Worm (Caenorhabditis elegans): Measurements from ENCODE around the gene T13H5.8.

Gene T13H5.8

DNA sequence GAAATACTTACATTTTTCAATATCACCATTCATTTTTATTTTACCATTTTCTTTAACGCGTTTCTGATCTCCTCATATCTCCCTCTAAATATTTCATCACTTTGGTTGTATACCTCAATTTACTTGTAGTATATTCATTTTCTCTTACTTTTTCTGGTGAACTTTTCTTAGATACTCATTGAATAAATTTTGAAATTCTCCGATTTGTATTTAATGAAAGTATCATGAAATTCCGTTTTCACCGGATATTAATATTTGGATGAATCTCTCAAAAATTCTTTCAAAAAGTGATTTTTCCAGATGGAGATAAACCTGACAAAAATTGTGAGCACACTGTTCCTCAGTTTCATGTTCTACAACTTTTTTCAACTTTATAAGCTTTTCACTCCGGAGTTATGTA, at the start of gene T13H5.8:
Gene T13H5.8, plus strand, starts transcription at position 301 of the 400 bp plus-strand sequence.
- no peak for TF ChIP-seq unc-39 (tag; optimal IDR thresholded peaks at IDR 0.05)
- TF ChIP-seq F49E8.2 (tag; optimal IDR thresholded peaks at IDR 0.05; ENCODE audit: borderline replicate concordance): no peak
- TF ChIP-seq hlh-11 (tag; optimal IDR thresholded peaks at IDR 0.05): no peak
- no peak for TF ChIP-seq ceh-20 (GFP tag; IDR thresholded peaks at IDR 0.05)
- TF ChIP-seq lin-15B (tag; optimal IDR thresholded peaks at IDR 0.05): no peak
- no peak for TF ChIP-seq mep-1 (tag; optimal IDR thresholded peaks at IDR 0.05)
- TF ChIP-seq saeg-2 (GFP tag; IDR thresholded peaks at IDR 0.05): no peak
- TF ChIP-seq lin-38 (GFP tag; IDR thresholded peaks at IDR 0.05): peak; percentile 41; the same call in 1 of the 2 replicates

DNA sequence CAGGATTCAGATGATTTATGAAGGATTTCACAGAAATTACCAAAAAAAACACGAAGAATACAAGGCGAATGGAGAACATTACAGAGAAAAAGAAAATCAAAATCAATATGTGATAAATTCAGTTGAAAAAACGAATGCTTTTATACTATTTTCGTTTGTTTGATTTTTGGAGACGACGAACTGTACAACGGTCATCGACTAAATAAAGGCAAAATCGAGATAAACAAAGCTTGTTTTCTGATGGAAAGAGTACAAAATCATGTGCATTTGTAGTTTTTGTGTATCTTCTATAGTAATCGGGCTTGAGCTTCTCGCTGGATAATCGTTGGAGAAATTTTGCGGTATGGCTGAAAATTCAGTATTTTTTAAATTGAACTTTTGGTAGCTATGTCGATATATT, 47.2 kb upstream of the T13H5.8 start, which contains the start of gene M05D6.8:
Gene M05D6.8, minus strand, starts transcription at position 101 of the 400 bp plus-strand sequence.
- no peak for TF ChIP-seq sdz-12 (GFP tag; optimal IDR thresholded peaks at IDR 0.05)
- no peak for TF ChIP-seq skn-1 (tag; optimal IDR thresholded peaks at IDR 0.05)
- no peak for TF ChIP-seq spr-1 (tag; optimal IDR thresholded peaks at IDR 0.05)
- no peak for TF ChIP-seq ceh-82 (tag; optimal IDR thresholded peaks at IDR 0.05)
- no peak for TF ChIP-seq Y5F2A.4 (GFP tag; optimal IDR thresholded peaks at IDR 0.05)
- no peak for TF ChIP-seq ceh-28 (tag; optimal IDR thresholded peaks at IDR 0.05)
- TF ChIP-seq Y48G9A.11 (GFP tag; IDR thresholded peaks at IDR 0.05): no peak
- no peak for TF ChIP-seq lin-15B (tag; optimal IDR thresholded peaks at IDR 0.05)
- TF ChIP-seq lsy-2 (tag; optimal IDR thresholded peaks at IDR 0.05): no peak
- TF ChIP-seq ZK546.5 (tag; optimal IDR thresholded peaks at IDR 0.05): no peak

DNA sequence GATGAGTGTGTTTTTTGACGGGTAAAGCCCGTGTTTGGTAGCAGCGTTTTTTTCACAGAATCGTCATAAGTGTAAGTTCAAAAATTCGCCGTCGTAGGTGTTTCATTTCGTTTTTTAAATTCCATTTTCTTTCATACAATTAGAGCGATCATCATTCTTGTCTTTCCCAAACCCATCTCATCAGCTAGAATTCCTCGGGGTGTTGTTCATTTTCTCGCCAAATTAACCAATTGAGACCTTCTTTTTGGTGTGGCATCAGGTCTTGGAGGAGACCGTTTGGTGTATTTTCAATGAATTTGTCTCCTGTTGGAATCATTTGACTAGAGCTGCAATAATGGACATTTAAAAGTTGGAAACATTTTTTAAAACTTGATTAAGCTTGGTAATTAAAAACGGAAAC, 45.4 kb upstream of the T13H5.8 start:
- TF ChIP-seq unc-62 (GFP tag; optimal IDR thresholded peaks at IDR 0.05 in 1 of 2): peak in 1 of 2 experiments; percentile 91
- no peak for TF ChIP-seq unc-62 (tag; optimal IDR thresholded peaks at IDR 0.05)
- no peak for TF ChIP-seq php-3 (GFP tag; IDR thresholded peaks at IDR 0.05)
- no peak for TF ChIP-seq unc-39 (tag; optimal IDR thresholded peaks at IDR 0.05)

DNA sequence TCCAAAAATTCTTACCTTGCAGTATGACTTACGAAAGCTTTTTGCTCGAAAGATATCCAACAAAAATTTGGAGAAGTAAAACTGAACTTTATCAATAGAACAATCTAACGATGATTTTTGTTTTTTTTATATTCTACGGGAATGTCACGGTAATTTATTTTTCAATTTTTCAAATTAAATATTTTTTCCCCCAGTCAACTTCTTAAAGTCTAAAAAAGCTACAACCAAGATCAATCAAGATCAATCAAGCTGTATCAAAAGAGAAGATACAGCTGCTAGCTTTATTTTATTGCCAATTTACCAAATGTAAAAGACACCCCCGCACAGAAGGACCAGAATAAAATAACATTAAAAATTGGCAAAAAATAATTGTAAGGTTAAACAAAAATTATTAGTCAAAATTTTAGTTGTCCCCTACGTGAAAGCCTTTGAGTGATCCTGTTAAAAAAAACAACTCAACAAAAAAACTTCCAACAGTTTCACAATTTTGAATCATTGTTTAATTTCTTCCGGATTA, 42.9 kb upstream of the T13H5.8 start, which contains the start of the genes M05D6.1 and M05D6.3:
Gene M05D6.1, minus strand, starts transcription at position 101 of the 517 bp plus-strand sequence.
Gene M05D6.3, plus strand, starts transcription at position 467 of the 517 bp plus-strand sequence.
- TF ChIP-seq aha-1 (tag): no peak
- TF ChIP-seq lin-1 (GFP tag; IDR thresholded peaks at IDR 0.05): no peak
- TF ChIP-seq spr-1 (tag; optimal IDR thresholded peaks at IDR 0.05): no peak
- TF ChIP-seq saeg-2 (GFP tag; IDR thresholded peaks at IDR 0.05): no peak
- no peak for TF ChIP-seq ztf-11 (tag; optimal IDR thresholded peaks at IDR 0.05)
- no peak for TF ChIP-seq sdz-12 (GFP tag; optimal IDR thresholded peaks at IDR 0.05)
- TF ChIP-seq vab-7 (GFP tag; IDR thresholded peaks at IDR 0.05): no peak
- no peak for TF ChIP-seq dmd-9 (GFP tag; IDR thresholded peaks at IDR 0.05)
- TF ChIP-seq Y5F2A.4 (GFP tag; optimal IDR thresholded peaks at IDR 0.05): no peak
- no peak for TF ChIP-seq nhr-77 (tag; optimal IDR thresholded peaks at IDR 0.05)
- no peak for TF ChIP-seq lim-7 (GFP tag; IDR thresholded peaks at IDR 0.05)
- TF ChIP-seq zfp-3 (GFP tag; conservative IDR thresholded peaks at IDR 0.05): no peak

DNA sequence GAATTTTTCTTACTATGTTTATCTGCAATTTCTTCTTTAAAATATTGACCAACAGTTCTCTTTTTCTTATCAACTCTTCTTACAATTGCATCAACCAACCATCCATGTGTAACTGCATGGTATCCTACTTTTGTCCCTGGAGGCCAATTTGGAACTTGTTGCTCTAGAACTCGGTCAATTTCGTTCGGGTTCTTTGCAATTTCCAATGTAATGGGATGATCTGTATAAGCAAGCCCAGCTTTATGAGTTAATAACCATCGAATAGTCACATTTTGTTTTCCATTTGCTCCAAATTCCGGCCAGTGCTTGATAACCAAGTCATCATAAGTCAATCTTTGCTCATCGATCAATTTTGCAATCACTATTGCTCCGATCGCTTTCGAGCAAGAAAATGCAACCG, 39.0 kb upstream of the T13H5.8 start:
- TF ChIP-seq lsy-2 (tag; optimal IDR thresholded peaks at IDR 0.05) (peak in 1 of 2 experiments; percentile 6), daf-16 (GFP tag; optimal IDR thresholded peaks at IDR 0.05) (no peak), daf-16 (tag; optimal IDR thresholded peaks at IDR 0.05) (peak; percentile 29), lin-39 (tag; optimal IDR thresholded peaks at IDR 0.05) (no peak), vab-7 (GFP tag; IDR thresholded peaks at IDR 0.05) (peak; percentile 18; the same call in 1 of the 2 replicates), arid-1 (GFP tag; conservative IDR thresholded peaks at IDR 0.05) (no peak), spr-3 (GFP tag; optimal IDR thresholded peaks at IDR 0.05) (no peak), D1046.2 (GFP tag; IDR thresholded peaks at IDR 0.05) (no peak), madf-9 (GFP tag; conservative IDR thresholded peaks at IDR 0.05) (no peak), nhr-41 (GFP tag; IDR thresholded peaks at IDR 0.05) (no peak), spr-1 (tag; optimal IDR thresholded peaks at IDR 0.05) (no peak), lin-15B (tag; optimal IDR thresholded peaks at IDR 0.05) (no peak), ZK546.5 (tag; optimal IDR thresholded peaks at IDR 0.05) (no peak), ceh-44 (GFP tag; IDR thresholded peaks at IDR 0.05) (no peak), skn-1 (tag; optimal IDR thresholded peaks at IDR 0.05) (no peak)
